Fruit fly (Drosophila melanogaster) whole organism, embryonic: ENCODE results near the gene Awh.
A peak's percentile ranks its signal among the peaks of the same experiment; 100 is the strongest.

Experiments used
- Abd-B ChIP-seq: fragments of 200-800 bp; sonication (Bioruptor generic); optimal IDR thresholded peaks from 2 replicates; lab custom pipeline; 2018; ENCODE audit warnings: missing biosample characterization, mild to moderate bottlenecking, missing genetic modification characterization, moderate library complexity
- Atf6 ChIP-seq: fragments of 200-800 bp; sonication (Bioruptor generic); IDR thresholded peaks from 2 replicates; pipeline ENCODE4 v1.3.6; 2022; ENCODE audit warnings: missing biosample characterization, missing genetic modification characterization
- Awh ChIP-seq: fragments of 200-800 bp; sonication (Bioruptor generic); IDR thresholded peaks from 2 replicates; pipeline ENCODE4, ENCODE4 v1.3.6; 2022; ENCODE audit warnings: missing biosample characterization, missing genetic modification characterization
- CG10267 ChIP-seq: fragments of 200-800 bp; sonication (Bioruptor generic); optimal IDR thresholded peaks from 2 replicates; lab custom pipeline; 2018; ENCODE audit warnings: missing biosample characterization, mild to moderate bottlenecking, missing genetic modification characterization, moderate library complexity
- CG10274 ChIP-seq: fragments of 200-800 bp; sonication (Bioruptor generic); optimal IDR thresholded peaks from 3 replicates; lab custom pipeline; 2017; ENCODE audit warnings: missing biosample characterization, mild to moderate bottlenecking, missing genetic modification characterization
- CG10654 ChIP-seq: fragments of 200-800 bp; sonication (Bioruptor generic); optimal IDR thresholded peaks from 2 replicates; lab custom pipeline; 2016; ENCODE audit warnings: missing biosample characterization, missing genetic modification characterization
- CG11398 ChIP-seq: fragments of 200-800 bp; sonication (Bioruptor generic); optimal IDR thresholded peaks from 2 replicates; lab custom pipeline; 2016; ENCODE audit warnings: missing biosample characterization, missing genetic modification characterization
- CG12942 ChIP-seq: fragments of 200-800 bp; sonication (Bioruptor generic); optimal IDR thresholded peaks from 3 replicates; lab custom pipeline; 2016; ENCODE audit warnings: missing biosample characterization, missing genetic modification characterization
- CG15696 ChIP-seq: fragments of 200-800 bp; sonication (Bioruptor generic); optimal IDR thresholded peaks from 2 replicates; lab custom pipeline; 2019; ENCODE audit warnings: missing biosample characterization, mild to moderate bottlenecking, missing genetic modification characterization, moderate library complexity
- CG17802 ChIP-seq: fragments of 200-800 bp; sonication (Bioruptor generic); optimal IDR thresholded peaks from 2 replicates; lab custom pipeline; 2018; ENCODE audit warnings: missing biosample characterization, mild to moderate bottlenecking, missing genetic modification characterization, moderate library complexity
- CG18599 ChIP-seq: fragments of 200-800 bp; sonication (Bioruptor generic); optimal IDR thresholded peaks from 3 replicates; lab custom pipeline; 2017; ENCODE audit warnings: missing biosample characterization, missing genetic modification characterization, mild to moderate bottlenecking, moderate library complexity, missing genetic modification reagents
- CG18619 ChIP-seq: fragments of 200-800 bp; sonication (Bioruptor generic); optimal IDR thresholded peaks from 3 replicates; lab custom pipeline; 2017; ENCODE audit warnings: missing biosample characterization, mild to moderate bottlenecking, missing genetic modification characterization
- CG2116 ChIP-seq: fragments of 200-800 bp; sonication (Bioruptor generic); optimal IDR thresholded peaks from 3 replicates; lab custom pipeline; 2018; ENCODE audit warnings: missing biosample characterization, mild to moderate bottlenecking, missing genetic modification characterization
- CG2678 ChIP-seq: fragments of 200-800 bp; sonication (Bioruptor generic); optimal IDR thresholded peaks from 3 replicates; lab custom pipeline; 2019; ENCODE audit warnings: missing biosample characterization, mild to moderate bottlenecking, missing genetic modification characterization, moderate library complexity
- CG3065 ChIP-seq: fragments of 200-800 bp; sonication (Bioruptor generic); optimal IDR thresholded peaks from 2 replicates; lab custom pipeline; 2016; ENCODE audit warnings: missing biosample characterization, missing genetic modification characterization
- CG31224 ChIP-seq: fragments of 200-800 bp; sonication (Bioruptor generic); IDR thresholded peaks from 2 replicates; pipeline ENCODE4 v1.3.6; 2022; ENCODE audit warnings: missing biosample characterization, missing genetic modification characterization
- CG34422 ChIP-seq: fragments of 200-800 bp; sonication (Bioruptor generic); IDR thresholded peaks from 3 replicates; pipeline ENCODE4 v1.3.6; 2022; ENCODE audit warnings: missing biosample characterization, missing genetic modification characterization
- CG5180 ChIP-seq: fragments of 200-800 bp; sonication (Bioruptor generic); optimal IDR thresholded peaks from 3 replicates; lab custom pipeline; 2017; ENCODE audit warnings: missing biosample characterization, missing genetic modification characterization, mild to moderate bottlenecking, moderate library complexity, missing genetic modification reagents
- CG6654 ChIP-seq: fragments of 200-800 bp; sonication (Bioruptor generic); optimal IDR thresholded peaks from 2 replicates; lab custom pipeline; 2017; ENCODE audit warnings: missing biosample characterization, mild to moderate bottlenecking, missing genetic modification characterization
- CG6791 ChIP-seq: fragments of 200-800 bp; sonication (Bioruptor generic); IDR thresholded peaks from 3 replicates; pipeline ENCODE4 v1.3.6; 2022; ENCODE audit warnings: missing biosample characterization, missing genetic modification characterization; ENCODE audit not compliant: partially characterized antibody
- CG9797 ChIP-seq: fragments of 200-800 bp; sonication (Bioruptor generic); optimal IDR thresholded peaks from 3 replicates; lab custom pipeline; 2018; ENCODE audit warnings: missing biosample characterization, mild to moderate bottlenecking, missing genetic modification characterization
- Drgx ChIP-seq: fragments of 200-800 bp; sonication (Bioruptor generic); IDR thresholded peaks from 2 replicates; pipeline ENCODE4 v1.3.6; 2022; ENCODE audit warnings: missing biosample characterization, missing genetic modification characterization
- Ets65A ChIP-seq: fragments of 200-800 bp; sonication (Bioruptor generic); peaks from one replicate; lab custom pipeline; 2016; ENCODE audit warnings: missing biosample characterization, missing genetic modification characterization
- GATAe ChIP-seq: fragments of 200-800 bp; sonication (Bioruptor generic); conservative IDR thresholded peaks from 2 replicates; pipeline ENCODE4 v1.3.6; 2022; ENCODE audit warnings: missing biosample characterization, missing genetic modification characterization
- HmgZ ChIP-seq: fragments of 200-800 bp; sonication (Bioruptor generic); optimal IDR thresholded peaks from 2 replicates; lab custom pipeline; 2018; ENCODE audit warnings: missing biosample characterization, mild to moderate bottlenecking, missing genetic modification characterization
- Hr39 ChIP-seq: fragments of >200 bp; optimal IDR thresholded peaks from 2 replicates; lab custom pipeline; 2017
- Lhr ChIP-seq: fragments of 200-800 bp; sonication (Bioruptor generic); optimal IDR thresholded peaks from 3 replicates; lab custom pipeline; 2017; ENCODE audit warnings: mild to moderate bottlenecking, missing biosample characterization, missing genetic modification reagents, missing genetic modification characterization
- NC2α ChIP-seq: fragments of 200-800 bp; sonication (Bioruptor generic); optimal IDR thresholded peaks from 2 replicates; lab custom pipeline; 2016; ENCODE audit warnings: missing biosample characterization, missing genetic modification characterization
- Neu2 ChIP-seq: fragments of 200-800 bp; sonication (Bioruptor generic); optimal IDR thresholded peaks from 3 replicates; lab custom pipeline; 2016; ENCODE audit warnings: missing biosample characterization, missing genetic modification characterization, borderline replicate concordance
- Oaz ChIP-seq: fragments of 200-800 bp; sonication (Bioruptor generic); IDR thresholded peaks from 2 replicates; pipeline ENCODE4 v1.3.6; 2022; ENCODE audit warnings: missing biosample characterization, missing genetic modification characterization
- TFAM ChIP-seq: fragments of 200-800 bp; sonication (Bioruptor generic); optimal IDR thresholded peaks from 2 replicates; lab custom pipeline; 2017; ENCODE audit warnings: missing biosample characterization, missing genetic modification characterization, inconsistent platforms
- YL-1 ChIP-seq: fragments of 200-800 bp; sonication (Bioruptor generic); optimal IDR thresholded peaks from 3 replicates; lab custom pipeline; 2017; ENCODE audit warnings: missing biosample characterization, mild to moderate bottlenecking, missing genetic modification characterization
- ab ChIP-seq: fragments of 200-800 bp; sonication (Bioruptor generic); optimal IDR thresholded peaks from 2 replicates; lab custom pipeline; 2016; ENCODE audit warnings: missing biosample characterization, missing genetic modification characterization
- abd-A ChIP-seq: fragments of 200-800 bp; sonication (Bioruptor generic); optimal IDR thresholded peaks from 3 replicates; lab custom pipeline; 2019; ENCODE audit warnings: missing biosample characterization, mild to moderate bottlenecking, missing genetic modification characterization, moderate library complexity
- al ChIP-seq: fragments of 200-800 bp; sonication (Bioruptor generic); IDR thresholded peaks from 2 replicates; pipeline ENCODE4 v1.3.6; 2022; ENCODE audit warnings: missing biosample characterization, missing genetic modification characterization
- ash1 ChIP-seq: fragments of 200-800 bp; sonication (Bioruptor generic); optimal IDR thresholded peaks from 2 replicates; lab custom pipeline; 2018; ENCODE audit warnings: missing biosample characterization, mild to moderate bottlenecking, missing genetic modification characterization
- az2 ChIP-seq: fragments of 200-800 bp; sonication (Bioruptor generic); optimal IDR thresholded peaks from 3 replicates; lab custom pipeline; 2016; ENCODE audit warnings: missing biosample characterization, missing genetic modification characterization
- bcd ChIP-seq: fragments of 200-800 bp; sonication (Bioruptor generic); optimal IDR thresholded peaks from 2 replicates; lab custom pipeline; 2017; ENCODE audit warnings: missing biosample characterization, mild to moderate bottlenecking, missing genetic modification characterization
- dysf ChIP-seq: fragments of 200-800 bp; sonication (Bioruptor generic); IDR thresholded peaks from 3 replicates; pipeline ENCODE4 v1.3.6; 2022; ENCODE audit warnings: missing biosample characterization, missing genetic modification characterization
- gem ChIP-seq: fragments of 200-800 bp; sonication (Bioruptor generic); optimal IDR thresholded peaks from 2 replicates; lab custom pipeline; 2019; ENCODE audit warnings: missing biosample characterization, mild to moderate bottlenecking, missing genetic modification characterization, moderate library complexity
- gsb ChIP-seq: fragments of 200-800 bp; sonication (Bioruptor generic); IDR thresholded peaks from 2 replicates; pipeline ENCODE4 v1.3.6; 2022; ENCODE audit warnings: missing biosample characterization, missing genetic modification characterization
- gsb-n ChIP-seq: fragments of 200-800 bp; sonication (Bioruptor generic); optimal IDR thresholded peaks from 3 replicates; lab custom pipeline; 2018; ENCODE audit warnings: missing biosample characterization, mild to moderate bottlenecking, missing genetic modification characterization
- kni ChIP-seq: fragments of 200-800 bp; sonication (Bioruptor generic); optimal IDR thresholded peaks from 3 replicates; lab custom pipeline; 2017; ENCODE audit warnings: mild to moderate bottlenecking, missing biosample characterization, missing genetic modification reagents, missing genetic modification characterization
- nerfin-2 ChIP-seq: fragments of 200-800 bp; sonication (Bioruptor generic); IDR thresholded peaks from 2 replicates; pipeline ENCODE4 v1.3.6; 2022; ENCODE audit warnings: missing biosample characterization, missing genetic modification characterization; ENCODE audit not compliant: partially characterized antibody
- nmo ChIP-seq: fragments of 200-800 bp; sonication (Bioruptor generic); optimal IDR thresholded peaks from 2 replicates; lab custom pipeline; 2018; ENCODE audit warnings: missing biosample characterization, mild to moderate bottlenecking, missing genetic modification characterization, moderate library complexity
- onecut ChIP-seq: fragments of 200-800 bp; sonication (Bioruptor generic); IDR thresholded peaks from 2 replicates; pipeline ENCODE4 v1.3.6; 2022; ENCODE audit warnings: missing biosample characterization, missing genetic modification characterization
- ranshi ChIP-seq: fragments of 200-800 bp; sonication (Bioruptor generic); IDR thresholded peaks from 2 replicates; pipeline ENCODE4 v1.3.6; 2022; ENCODE audit warnings: missing biosample characterization, missing genetic modification characterization
- row ChIP-seq: fragments of 200-800 bp; sonication (Bioruptor generic); IDR thresholded peaks from 3 replicates; pipeline ENCODE4 v1.3.6; 2022; ENCODE audit warnings: missing biosample characterization, missing genetic modification characterization
- sens ChIP-seq: fragments of 200-800 bp; sonication (Bioruptor generic); peaks from one replicate; lab custom pipeline; 2016; ENCODE audit warnings: missing biosample characterization, missing genetic modification characterization
- tna ChIP-seq: fragments of 200-800 bp; sonication (Bioruptor generic); IDR thresholded peaks from 2 replicates; pipeline ENCODE4 v1.3.6; 2022; ENCODE audit warnings: missing biosample characterization, missing genetic modification characterization; ENCODE audit not compliant: partially characterized antibody

Gene Awh

DNA sequence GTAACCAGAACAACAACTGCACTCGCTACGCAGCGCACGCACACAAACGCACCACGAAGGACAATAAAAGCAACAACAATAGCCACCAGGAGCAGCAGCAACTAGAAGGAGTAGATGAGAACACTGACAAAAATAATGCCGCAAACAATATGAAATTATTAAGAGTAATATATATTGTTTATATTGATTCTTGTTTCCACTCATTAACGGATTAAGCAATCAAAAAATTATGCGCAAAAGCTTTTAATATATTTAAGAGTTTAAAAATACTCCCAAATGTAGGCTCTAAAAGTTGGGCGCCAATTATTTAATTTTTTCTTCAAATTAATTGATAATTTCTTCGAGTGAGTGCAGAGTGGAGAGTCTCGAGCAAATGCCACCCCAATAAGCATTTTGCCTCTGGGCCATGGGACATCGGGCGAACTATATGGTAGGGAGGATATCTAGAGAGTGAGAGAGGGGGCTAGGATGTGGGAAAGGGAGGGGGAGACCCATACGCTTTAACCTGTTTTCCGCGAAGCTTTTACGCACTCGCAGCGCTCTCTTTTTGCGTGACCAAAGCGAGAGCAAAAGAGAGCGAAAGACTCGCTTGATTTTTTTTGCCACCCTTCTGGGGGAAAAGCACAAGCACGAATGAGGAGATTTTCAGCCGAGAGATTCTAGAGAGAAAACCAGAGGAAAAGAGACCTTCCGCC, 21.1 kb upstream of the Awh start, which contains the start of gene Rdh (continued):
- TF ChIP-seq Neu2 (GFP tag; lab: Kevin White, UChicago), result no peak
- TF ChIP-seq tna, result no peak
- TF ChIP-seq CG2116, result peak; percentile 50
- TF ChIP-seq CG10267 (tag; lab: Kevin White, UChicago), result peak; percentile 80
- TF ChIP-seq GATAe (GFP tag; lab: Robert Waterston, UW), result no peak
- peak; percentile 75 for TF ChIP-seq CG15696 (tag; lab: Kevin White, UChicago)
- TF ChIP-seq CG10654 (GFP tag; lab: Kevin White, UChicago), result peak; percentile 63
- no peak for TF ChIP-seq TFAM (GFP tag; lab: Kevin White, UChicago)
- no peak for TF ChIP-seq CG17802
- peak; percentile 15; the same call in 1 of the 2 replicates for TF ChIP-seq CG31224 (GFP tag; lab: Robert Waterston, UW)
- TF ChIP-seq CG34422 (GFP tag; lab: Robert Waterston, UW), result peak; percentile 34; the same call in 2 of the 3 replicates
- peak; percentile 61 for TF ChIP-seq kni (GFP tag; lab: Kevin White, UChicago)
- peak; percentile 80 for TF ChIP-seq nmo
- TF ChIP-seq Atf6 (GFP tag; lab: Robert Waterston, UW), result peak; percentile 87
- no peak for TF ChIP-seq gsb (GFP tag; lab: Robert Waterston, UW)
- peak; percentile 55; the same call in 1 of the 2 replicates for TF ChIP-seq Awh
- peak; percentile 94 for TF ChIP-seq sens (GFP tag; lab: Kevin White, UChicago)
- peak; percentile 90 for TF ChIP-seq gem (tag; lab: Kevin White, UChicago)
- peak; percentile 80 for TF ChIP-seq CG18619
- peak; percentile 90 for TF ChIP-seq row (GFP tag; lab: Robert Waterston, UW)
- TF ChIP-seq CG12942 (GFP tag; lab: Kevin White, UChicago), result peak; percentile 41
- TF ChIP-seq CG6791, result no peak
- TF ChIP-seq CG18599 (GFP tag; lab: Kevin White, UChicago), result peak; percentile 96
- peak; percentile 31; the same call in 1 of the 2 replicates for TF ChIP-seq Oaz (GFP tag; lab: Robert Waterston, UW)
- peak; percentile 60 for TF ChIP-seq Abd-B (GFP tag; lab: Kevin White, UChicago)
- no peak for TF ChIP-seq NC2α
- no peak for TF ChIP-seq Hr39 (lab: Kevin White, UChicago)
- peak; percentile 22 for TF ChIP-seq Lhr (GFP tag; lab: Kevin White, UChicago)
- peak; percentile 15 for TF ChIP-seq CG3065 (GFP tag; lab: Kevin White, UChicago)
- TF ChIP-seq bcd (GFP tag; lab: Kevin White, UChicago), result peak; percentile 73
- peak; percentile 30 for TF ChIP-seq YL-1
- TF ChIP-seq HmgZ (tag; lab: Kevin White, UChicago), result peak; percentile 32
- TF ChIP-seq CG10274, result peak; percentile 50
- TF ChIP-seq CG6654 (GFP tag; lab: Kevin White, UChicago), result peak; percentile 41
- TF ChIP-seq nerfin-2 (GFP tag; lab: Robert Waterston, UW), result no peak
- 0 out of 2 replicates have a peak, but pooled peaks have one; percentile 8 for TF ChIP-seq Drgx
- TF ChIP-seq ranshi (GFP tag; lab: Robert Waterston, UW), result peak; percentile 71
- TF ChIP-seq CG5180 (GFP tag; lab: Kevin White, UChicago), result peak; percentile 73
- TF ChIP-seq az2 (GFP tag; lab: Kevin White, UChicago), result peak; percentile 65
- TF ChIP-seq abd-A (tag; lab: Kevin White, UChicago), result peak; percentile 82
- no peak for TF ChIP-seq CG9797 (GFP tag; lab: Kevin White, UChicago)
- no peak for TF ChIP-seq al
- no peak for TF ChIP-seq CG11398 (GFP tag; lab: Kevin White, UChicago)
- no peak for TF ChIP-seq ash1 (GFP tag; lab: Kevin White, UChicago)
- peak; percentile 93 for TF ChIP-seq CG2678 (tag; lab: Kevin White, UChicago)
- TF ChIP-seq onecut (GFP tag; lab: Robert Waterston, UW), result peak; percentile 59
- TF ChIP-seq Ets65A (GFP tag; lab: Kevin White, UChicago), result peak; percentile 9
- no peak for TF ChIP-seq ab (GFP tag; lab: Kevin White, UChicago)
- peak; percentile 78 for TF ChIP-seq dysf
- TF ChIP-seq gsb-n (tag; lab: Kevin White, UChicago), result peak; percentile 68
